Fruit fly (Drosophila melanogaster): ENCODE data around the gene pad.

pad gene

dm6 chr3R:16337053-16337385 is 5.1 kb upstream of the pad start (continued):
- TF ChIP-seq caup (GFP tag; optimal IDR thresholded peaks at IDR 0.05; ENCODE audit: severe bottlenecking) (no peak), ssp (GFP tag; IDR thresholded peaks at IDR 0.05) (peak; percentile 45; the same call in 1 of the 2 replicates), CoRest (tag; optimal IDR thresholded peaks at IDR 0.05) (peak; percentile 7), CG6175 (GFP tag; IDR thresholded peaks at IDR 0.05) (no peak), klu (GFP tag; IDR thresholded peaks at IDR 0.05) (no peak), croc (GFP tag; conservative IDR thresholded peaks at IDR 0.05) (peak; percentile 50), nom (GFP tag; optimal IDR thresholded peaks at IDR 0.05) (no peak), CG9932 (GFP tag; IDR thresholded peaks at IDR 0.05) (no peak), disco-r (GFP tag; optimal IDR thresholded peaks at IDR 0.05) (no peak), yki (optimal IDR thresholded peaks at IDR 0.05) (no peak), CG9876 (GFP tag; optimal IDR thresholded peaks at IDR 0.05) (no peak), Opbp (GFP tag; IDR thresholded peaks at IDR 0.05; ENCODE audit: partially characterized antibody) (no peak), CG17612 (GFP tag; IDR thresholded peaks at IDR 0.05) (no peak), da (GFP tag; optimal IDR thresholded peaks at IDR 0.05) (no peak), CG10321 (GFP tag; IDR thresholded peaks at IDR 0.05) (no peak), CkIIα-i1 (GFP tag; IDR thresholded peaks at IDR 0.05) (no peak), Lim3 (GFP tag; IDR thresholded peaks at IDR 0.05) (no peak), CG5180 (GFP tag; optimal IDR thresholded peaks at IDR 0.05) (no peak), Atf3 (GFP tag; optimal IDR thresholded peaks at IDR 0.05) (peak; percentile 35), Fer1 (GFP tag; optimal IDR thresholded peaks at IDR 0.05) (no peak), Eip74EF (GFP tag; optimal IDR thresholded peaks at IDR 0.05) (no peak), Sry-β (GFP tag; optimal IDR thresholded peaks at IDR 0.05) (no peak), Sox102F (GFP tag; optimal IDR thresholded peaks at IDR 0.05) (no peak), Hmr (GFP tag; optimal IDR thresholded peaks at IDR 0.05) (no peak), salm (tag; optimal IDR thresholded peaks at IDR 0.05) (no peak), D (optimal IDR thresholded peaks at IDR 0.05) (peak; percentile 75), D (GFP tag; optimal IDR thresholded peaks at IDR 0.05) (peak; percentile 70), CTCF (GFP tag; optimal IDR thresholded peaks at IDR 0.05) (no peak), bab2 (GFP tag; optimal IDR thresholded peaks at IDR 0.05) (no peak), CG8478 (optimal IDR thresholded peaks at IDR 0.05) (no peak), zf30C (GFP tag; optimal IDR thresholded peaks at IDR 0.05) (peak; percentile 98), wor (GFP tag; IDR thresholded peaks at IDR 0.05) (0 out of 2 replicates have a peak, but pooled peaks have one; percentile 20), sisA (GFP tag; IDR thresholded peaks at IDR 0.05) (peak; percentile 48; the same call in 1 of the 2 replicates), sc (optimal IDR thresholded peaks at IDR 0.05) (no peak), sc (GFP tag; optimal IDR thresholded peaks at IDR 0.05) (no peak), slou (GFP tag; optimal IDR thresholded peaks at IDR 0.05) (no peak), lmd (GFP tag; IDR thresholded peaks at IDR 0.05) (peak; percentile 60), org-1 (GFP tag; optimal IDR thresholded peaks at IDR 0.05) (peak; percentile 38), CG4360 (GFP tag; IDR thresholded peaks at IDR 0.05) (no peak), CG12744 (GFP tag; optimal IDR thresholded peaks at IDR 0.05) (no peak), CG2889 (GFP tag; IDR thresholded peaks at IDR 0.05) (no peak), CG6254 (GFP tag; optimal IDR thresholded peaks at IDR 0.05) (peak; percentile 72), otp (GFP tag; IDR thresholded peaks at IDR 0.05) (peak; percentile 71; the same call in 2 of the 3 replicates), CG10979 (tag; optimal IDR thresholded peaks at IDR 0.05) (peak; percentile 83), BtbVII (GFP tag; optimal IDR thresholded peaks at IDR 0.05) (no peak), so (GFP tag; IDR thresholded peaks at IDR 0.05) (no peak), CG18262 (tag; optimal IDR thresholded peaks at IDR 0.05) (peak; percentile 83), exex (tag; optimal IDR thresholded peaks at IDR 0.05) (no peak), cas (GFP tag; IDR thresholded peaks at IDR 0.05) (0 out of 2 replicates have a peak, but pooled peaks have one; percentile 6), Ets97D (GFP tag; optimal IDR thresholded peaks at IDR 0.05) (peak; percentile 22), CG3847 (GFP tag; IDR thresholded peaks at IDR 0.05) (0 out of 2 replicates have a peak, but pooled peaks have one; percentile 6), HLHmδ (GFP tag; optimal IDR thresholded peaks at IDR 0.05) (no peak), Poxn (GFP tag; IDR thresholded peaks at IDR 0.05) (no peak), CG3407 (GFP tag; optimal IDR thresholded peaks at IDR 0.05) (no peak)
